Fruit fly (Drosophila melanogaster) whole organism, embryonic: ENCODE results near the gene sosie.

Experiments
- Awh ChIP-seq: fragments of 200-800 bp; sonication (Bioruptor generic); IDR thresholded peaks from 2 replicates; pipeline ENCODE4, ENCODE4 v1.3.6; 2022; ENCODE audit warnings: missing biosample characterization, missing genetic modification characterization
- CG1647 ChIP-seq: fragments of 200-800 bp; sonication (Bioruptor generic); optimal IDR thresholded peaks from 3 replicates; lab custom pipeline; 2016; ENCODE audit warnings: missing biosample characterization, missing genetic modification characterization
- CG17359 ChIP-seq: fragments of 200-800 bp; sonication (Bioruptor generic); optimal IDR thresholded peaks from 3 replicates; lab custom pipeline; 2018; ENCODE audit warnings: missing biosample characterization, mild to moderate bottlenecking, missing genetic modification characterization, moderate library complexity
- CG17361 ChIP-seq: fragments of 200-800 bp; sonication (Bioruptor generic); IDR thresholded peaks from 3 replicates; pipeline ENCODE4 v1.3.6; 2022; ENCODE audit warnings: missing biosample characterization, missing genetic modification characterization
- CG2199 ChIP-seq: fragments of 200-800 bp; sonication (Bioruptor generic); IDR thresholded peaks from 3 replicates; pipeline ENCODE4 v1.3.6; 2022; ENCODE audit warnings: missing biosample characterization, missing genetic modification characterization
- CG31388 ChIP-seq: fragments of 200-800 bp; sonication (Bioruptor generic); optimal IDR thresholded peaks from 2 replicates; lab custom pipeline; 2016; ENCODE audit warnings: missing biosample characterization, missing genetic modification characterization
- CG34376 ChIP-seq: fragments of 200-800 bp; sonication (Bioruptor generic); optimal IDR thresholded peaks from 2 replicates; lab custom pipeline; 2018; ENCODE audit warnings: missing biosample characterization, mild to moderate bottlenecking, missing genetic modification characterization
- CG4424 ChIP-seq: fragments of 200-800 bp; sonication (Bioruptor generic); optimal IDR thresholded peaks from 3 replicates; lab custom pipeline; 2016; ENCODE audit warnings: missing biosample characterization, missing genetic modification characterization
- CG6854 ChIP-seq: fragments of 200-800 bp; sonication (Bioruptor generic); optimal IDR thresholded peaks from 3 replicates; lab custom pipeline; 2017; ENCODE audit warnings: missing biosample characterization, mild to moderate bottlenecking, missing genetic modification characterization
- CG8388 ChIP-seq: fragments of 200-800 bp; sonication (Bioruptor generic); optimal IDR thresholded peaks from 2 replicates; lab custom pipeline; 2019; ENCODE audit warnings: missing biosample characterization, mild to moderate bottlenecking, missing genetic modification characterization, moderate library complexity
- CHES-1-like ChIP-seq: fragments of 200-800 bp; sonication (Bioruptor generic); optimal IDR thresholded peaks from 2 replicates; lab custom pipeline; 2016; ENCODE audit warnings: missing biosample characterization, missing genetic modification characterization
- D19A ChIP-seq: fragments of 200-800 bp; optimal IDR thresholded peaks from 3 replicates; lab custom pipeline; 2019; ENCODE audit warnings: missing biosample characterization, mild to moderate bottlenecking, missing genetic modification characterization, moderate library complexity
- Dbx ChIP-seq: fragments of 200-800 bp; sonication (Bioruptor generic); IDR thresholded peaks from 3 replicates; pipeline ENCODE4 v1.3.6; 2022; ENCODE audit warnings: missing biosample characterization, missing genetic modification characterization
- ERR ChIP-seq: fragments of 200-800 bp; sonication (Bioruptor generic); optimal IDR thresholded peaks from 2 replicates; lab custom pipeline; 2016; ENCODE audit warnings: missing biosample characterization, missing genetic modification characterization
- Fer3 ChIP-seq: fragments of 200-800 bp; sonication (Bioruptor generic); optimal IDR thresholded peaks from 2 replicates; lab custom pipeline; 2018; ENCODE audit warnings: missing biosample characterization, mild to moderate bottlenecking, missing genetic modification characterization, moderate library complexity
- HLH3B ChIP-seq: fragments of 200-800 bp; sonication (Bioruptor generic); IDR thresholded peaks from 2 replicates; pipeline ENCODE4 v1.3.6; 2022; ENCODE audit warnings: missing biosample characterization, missing genetic modification characterization
- Hey ChIP-seq: fragments of 200-800 bp; sonication (Bioruptor generic); optimal IDR thresholded peaks from 3 replicates; lab custom pipeline; 2018; ENCODE audit warnings: missing biosample characterization, mild to moderate bottlenecking, missing genetic modification characterization
- Jarid2 ChIP-seq: fragments of 200-800 bp; sonication (Bioruptor generic); optimal IDR thresholded peaks from 3 replicates; lab custom pipeline; 2017; ENCODE audit warnings: mild to moderate bottlenecking, missing biosample characterization, missing genetic modification reagents, missing genetic modification characterization
- NFAT ChIP-seq: fragments of 200-800 bp; sonication (Bioruptor generic); IDR thresholded peaks from 2 replicates; pipeline ENCODE4 v1.3.6; 2022; ENCODE audit warnings: missing biosample characterization, missing genetic modification characterization
- NK7.1 ChIP-seq: fragments of 200-800 bp; sonication (Bioruptor generic); optimal IDR thresholded peaks from 3 replicates; lab custom pipeline; 2016; ENCODE audit warnings: missing biosample characterization, missing genetic modification characterization
- NfI ChIP-seq: fragments of 200-800 bp; sonication (Bioruptor generic); optimal IDR thresholded peaks from 3 replicates; lab custom pipeline; 2018; ENCODE audit warnings: missing biosample characterization, mild to moderate bottlenecking, missing genetic modification characterization, moderate library complexity
- Scr ChIP-seq: fragments of 200-800 bp; sonication (Bioruptor generic); IDR thresholded peaks from 2 replicates; pipeline ENCODE4 v1.3.6; 2022; ENCODE audit warnings: missing biosample characterization, missing genetic modification characterization; ENCODE audit not compliant: partially characterized antibody
- Side ChIP-seq: fragments of 200-800 bp; sonication (Bioruptor generic); optimal IDR thresholded peaks from 2 replicates; lab custom pipeline; 2016; ENCODE audit warnings: missing biosample characterization, missing genetic modification characterization
- Six4 ChIP-seq: fragments of 200-800 bp; sonication (Bioruptor generic); optimal IDR thresholded peaks from 2 replicates; lab custom pipeline; 2016; ENCODE audit warnings: missing biosample characterization, missing genetic modification characterization
- Ssrp ChIP-seq: fragments of 200-800 bp; sonication (Bioruptor generic); optimal IDR thresholded peaks from 2 replicates; lab custom pipeline; 2018; ENCODE audit warnings: missing biosample characterization, mild to moderate bottlenecking, missing genetic modification characterization, moderate library complexity
- abd-A ChIP-seq: fragments of 200-800 bp; sonication (Bioruptor generic); optimal IDR thresholded peaks from 3 replicates; lab custom pipeline; 2019; ENCODE audit warnings: missing biosample characterization, mild to moderate bottlenecking, missing genetic modification characterization, moderate library complexity
- ase ChIP-seq: fragments of 200-800 bp; sonication (Bioruptor generic); IDR thresholded peaks from 3 replicates; pipeline ENCODE4 v1.3.6; 2022; ENCODE audit warnings: missing biosample characterization, missing genetic modification characterization
- bigmax ChIP-seq: fragments of 200-800 bp; sonication (Bioruptor generic); optimal IDR thresholded peaks from 2 replicates; lab custom pipeline; 2018; ENCODE audit warnings: missing biosample characterization, mild to moderate bottlenecking, missing genetic modification characterization
- cato ChIP-seq: fragments of 200-800 bp; sonication (Bioruptor generic); optimal IDR thresholded peaks from 2 replicates; lab custom pipeline; 2016; ENCODE audit warnings: missing biosample characterization, missing genetic modification characterization, borderline replicate concordance
- ci ChIP-seq: fragments of 200-800 bp; sonication (Bioruptor generic); IDR thresholded peaks from 3 replicates; pipeline ENCODE4 v1.3.6; 2022; ENCODE audit warnings: missing biosample characterization, missing genetic modification characterization
- da ChIP-seq: fragments of 200-800 bp; sonication (Bioruptor generic); optimal IDR thresholded peaks from 2 replicates; lab custom pipeline; 2016; ENCODE audit warnings: missing biosample characterization, missing genetic modification characterization
- dmrt99B ChIP-seq: fragments of 200-800 bp; sonication (Bioruptor generic); optimal IDR thresholded peaks from 2 replicates; lab custom pipeline; 2018; ENCODE audit warnings: missing biosample characterization, mild to moderate bottlenecking, missing genetic modification characterization, moderate library complexity
- emc ChIP-seq: fragments of 200-800 bp; sonication (Bioruptor generic); optimal IDR thresholded peaks from 2 replicates; lab custom pipeline; 2016; ENCODE audit warnings: missing biosample characterization, missing genetic modification characterization
- gce ChIP-seq: fragments of 200-800 bp; sonication (Bioruptor generic); IDR thresholded peaks from 3 replicates; pipeline ENCODE4 v1.3.6; 2022; ENCODE audit warnings: missing biosample characterization, missing genetic modification characterization
- gcm2 ChIP-seq: fragments of 200-800 bp; sonication (Bioruptor generic); optimal IDR thresholded peaks from 2 replicates; lab custom pipeline; 2016; ENCODE audit warnings: missing biosample characterization, missing genetic modification characterization
- grau ChIP-seq: fragments of 200-800 bp; optimal IDR thresholded peaks from 3 replicates; lab custom pipeline; 2019; ENCODE audit warnings: missing biosample characterization, mild to moderate bottlenecking, missing genetic modification characterization, moderate library complexity
- gt ChIP-seq: fragments of 200-800 bp; sonication (Bioruptor generic); IDR thresholded peaks from 2 replicates; pipeline ENCODE4 v1.3.6; 2022; ENCODE audit warnings: missing biosample characterization, missing genetic modification characterization
- hb ChIP-seq: fragments of 200-800 bp; sonication (Bioruptor generic); IDR thresholded peaks from 3 replicates; pipeline ENCODE4 v1.3.6; 2022; ENCODE audit warnings: missing biosample characterization, missing genetic modification characterization; ENCODE audit not compliant: partially characterized antibody
- nau ChIP-seq: fragments of 200-800 bp; sonication (Bioruptor generic); optimal IDR thresholded peaks from 3 replicates; lab custom pipeline; 2017; ENCODE audit warnings: missing biosample characterization, mild to moderate bottlenecking, missing genetic modification characterization, missing genetic modification reagents
- oc ChIP-seq: fragments of 200-800 bp; sonication (Bioruptor generic); optimal IDR thresholded peaks from 2 replicates; lab custom pipeline; 2018; ENCODE audit warnings: missing biosample characterization, mild to moderate bottlenecking, missing genetic modification characterization, moderate library complexity
- pfk ChIP-seq: fragments of 200-800 bp; sonication (Bioruptor generic); optimal IDR thresholded peaks from 2 replicates; lab custom pipeline; 2018; ENCODE audit warnings: missing biosample characterization, mild to moderate bottlenecking, missing genetic modification characterization, moderate library complexity
- pum ChIP-seq: fragments of 200-800 bp; sonication (Bioruptor generic); optimal IDR thresholded peaks from 2 replicates; lab custom pipeline; 2016; ENCODE audit warnings: missing biosample characterization, missing genetic modification characterization
- run ChIP-seq: fragments of 200-800 bp; sonication (Bioruptor generic); optimal IDR thresholded peaks from 3 replicates; lab custom pipeline; 2018; ENCODE audit warnings: missing biosample characterization, mild to moderate bottlenecking, missing genetic modification characterization
- schlank ChIP-seq: fragments of 200-800 bp; sonication (Bioruptor generic); optimal IDR thresholded peaks from 2 replicates; lab custom pipeline; 2018; ENCODE audit warnings: missing biosample characterization, mild to moderate bottlenecking, missing genetic modification characterization
- sisA ChIP-seq: fragments of 200-800 bp; sonication (Bioruptor generic); IDR thresholded peaks from 2 replicates; pipeline ENCODE4 v1.3.6; 2022; ENCODE audit warnings: missing biosample characterization, missing genetic modification characterization
- sob ChIP-seq: fragments of 200-800 bp; sonication (Bioruptor generic); IDR thresholded peaks from 2 replicates; pipeline ENCODE4 v1.3.6; 2022; ENCODE audit warnings: missing biosample characterization, missing genetic modification characterization
- sqz ChIP-seq: fragments of 200-800 bp; sonication (Bioruptor generic); optimal IDR thresholded peaks from 3 replicates; lab custom pipeline; 2018; ENCODE audit warnings: missing biosample characterization, mild to moderate bottlenecking, missing genetic modification characterization
- sr ChIP-seq: fragments of 200-800 bp; sonication (Bioruptor generic); IDR thresholded peaks from 3 replicates; pipeline ENCODE4 v1.3.6; 2022; ENCODE audit warnings: missing biosample characterization, missing genetic modification characterization
- sug ChIP-seq: fragments of 200-800 bp; optimal IDR thresholded peaks from 2 replicates; lab custom pipeline; 2019; ENCODE audit warnings: missing biosample characterization, mild to moderate bottlenecking, missing genetic modification characterization, moderate library complexity
- zf30C ChIP-seq: fragments of 200-800 bp; sonication (Bioruptor generic); optimal IDR thresholded peaks from 3 replicates; lab custom pipeline; 2018; ENCODE audit warnings: missing biosample characterization, mild to moderate bottlenecking, missing genetic modification characterization
- zfh1 ChIP-seq: fragments of 200-800 bp; sonication (Bioruptor generic); IDR thresholded peaks from 3 replicates; pipeline ENCODE4 v1.3.6; 2022; ENCODE audit warnings: missing biosample characterization, missing genetic modification characterization

Gene sosie

dm6 chr3R:24787042-24787565 lies 46.6 kb upstream of the sosie start, which contains the start of gene CG5805 (continued):
- TF ChIP-seq CG6854 (peak; percentile 75), ase (GFP tag; lab: Robert Waterston, UW) (peak; percentile 81), oc (tag; lab: Kevin White, UChicago) (peak; percentile 20), ERR (GFP tag; lab: Kevin White, UChicago) (peak; percentile 43), CG2199 (GFP tag; lab: Robert Waterston, UW) (peak; percentile 47; the same call in 2 of the 3 replicates), gt (GFP tag; lab: Robert Waterston, UW) (peak; percentile 53; the same call in 1 of the 2 replicates), da (peak; percentile 61), CG17361 (GFP tag; lab: Robert Waterston, UW) (peak; percentile 88), gce (peak; percentile 71; the same call in 1 of the 3 replicates), pum (peak; percentile 3), gcm2 (GFP tag; lab: Kevin White, UChicago) (peak; percentile 61), HLH3B (GFP tag; lab: Robert Waterston, UW) (peak; percentile 63), CG8388 (peak; percentile 51), pfk (peak; percentile 50), D19A (tag; lab: Kevin White, UChicago) (no peak), dmrt99B (tag; lab: Kevin White, UChicago) (peak; percentile 72), run (tag; lab: Kevin White, UChicago) (peak; percentile 31), NK7.1 (peak; percentile 70), CG1647 (GFP tag; lab: Kevin White, UChicago) (peak; percentile 66), ci (peak; percentile 97), Dbx (GFP tag; lab: Robert Waterston, UW) (peak; percentile 89), Scr (GFP tag; lab: Robert Waterston, UW) (peak; percentile 21; the same call in 1 of the 2 replicates), schlank (peak; percentile 62), emc (GFP tag; lab: Kevin White, UChicago) (peak; percentile 81), bigmax (peak; percentile 65), NfI (GFP tag; lab: Kevin White, UChicago) (peak; percentile 93), CG17359 (tag; lab: Kevin White, UChicago) (peak; percentile 82), Ssrp (tag; lab: Kevin White, UChicago) (peak; percentile 58), Hey (peak; percentile 62), CHES-1-like (peak; percentile 75), CG4424 (GFP tag; lab: Kevin White, UChicago) (peak; percentile 85), sr (peak; percentile 81), zfh1 (GFP tag; lab: Robert Waterston, UW) (peak; percentile 85), Jarid2 (peak; percentile 74), sqz (GFP tag; lab: Kevin White, UChicago) (no peak), Six4 (peak; percentile 59), grau (tag; lab: Kevin White, UChicago) (peak; percentile 74), zf30C (GFP tag; lab: Kevin White, UChicago) (no peak), CG31388 (peak; percentile 16), hb (GFP tag; lab: Robert Waterston, UW) (no peak), cato (GFP tag; lab: Kevin White, UChicago) (peak; percentile 68), sug (peak; percentile 83), Awh (GFP tag; lab: Robert Waterston, UW) (peak; percentile 79), NFAT (GFP tag; lab: Robert Waterston, UW) (peak; percentile 78), Side (GFP tag; lab: Kevin White, UChicago) (peak; percentile 80), abd-A (tag; lab: Kevin White, UChicago) (no peak), CG34376 (peak; percentile 91), sob (peak; percentile 89), Fer3 (tag; lab: Kevin White, UChicago) (peak; percentile 92), nau (GFP tag; lab: Kevin White, UChicago) (no peak), sisA (GFP tag; lab: Robert Waterston, UW) (no peak)
